Fruit fly (Drosophila melanogaster): ENCODE data around the gene CG44325.
A peak's percentile ranks its signal among the peaks of the same experiment; 100 is the strongest.

The CG44325 gene

DNA sequence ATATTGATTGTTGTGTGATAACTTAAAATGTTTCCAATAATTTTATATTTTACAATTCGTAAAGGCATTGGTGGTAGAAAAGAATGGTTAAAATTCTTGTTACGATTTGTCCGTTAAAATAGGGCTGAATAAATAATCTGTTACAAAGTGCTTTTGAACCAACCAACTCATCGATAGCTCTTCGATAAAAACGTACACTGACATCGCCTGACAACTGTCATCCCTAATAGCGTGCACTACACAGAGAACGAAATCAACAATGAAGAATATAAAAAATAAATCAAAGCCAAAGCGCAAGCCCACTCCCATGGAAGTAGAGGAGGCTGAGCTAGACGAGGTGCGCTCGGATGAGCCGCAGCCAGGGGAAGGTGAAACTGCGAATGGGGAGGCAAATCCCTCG, 7.4 kb upstream of the CG44325 start, which contains the start of gene CG32708 (continued):
- TF ChIP-seq Eip74EF (GFP tag; optimal IDR thresholded peaks at IDR 0.05) = no peak
- no peak for TF ChIP-seq oc (tag; optimal IDR thresholded peaks at IDR 0.05)
- TF ChIP-seq CG34376 (GFP tag; optimal IDR thresholded peaks at IDR 0.05) = no peak
- TF ChIP-seq Kr (GFP tag; optimal IDR thresholded peaks at IDR 0.05) = no peak
- TF ChIP-seq abd-A (tag; optimal IDR thresholded peaks at IDR 0.05) = no peak
- TF ChIP-seq CG15696 (tag; optimal IDR thresholded peaks at IDR 0.05) = no peak
- no peak for TF ChIP-seq Ptx1 (GFP tag; IDR thresholded peaks at IDR 0.05)
- TF ChIP-seq CG1603 (tag; optimal IDR thresholded peaks at IDR 0.05) = no peak
- TF ChIP-seq CG16863 (GFP tag; optimal IDR thresholded peaks at IDR 0.05) = no peak
- no peak for TF ChIP-seq chif (GFP tag; optimal IDR thresholded peaks at IDR 0.05)
- no peak for TF ChIP-seq Trl (optimal IDR thresholded peaks at IDR 0.05)
- no peak for TF ChIP-seq Trl (GFP tag; optimal IDR thresholded peaks at IDR 0.05)
- TF ChIP-seq Gsc (GFP tag; IDR thresholded peaks at IDR 0.05) = no peak
- no peak for TF ChIP-seq CG12236 (GFP tag; optimal IDR thresholded peaks at IDR 0.05)
- no peak for TF ChIP-seq Hr78 (GFP tag; optimal IDR thresholded peaks at IDR 0.05)
- no peak for TF ChIP-seq jing (GFP tag; optimal IDR thresholded peaks at IDR 0.05)
- no peak for TF ChIP-seq CG31224 (GFP tag; IDR thresholded peaks at IDR 0.05)
- TF ChIP-seq cad (GFP tag; optimal IDR thresholded peaks at IDR 0.05) = no peak
- no peak for TF ChIP-seq NK7.1 (GFP tag; optimal IDR thresholded peaks at IDR 0.05)
- TF ChIP-seq Blimp-1 (GFP tag; optimal IDR thresholded peaks at IDR 0.05) = no peak
- no peak for TF ChIP-seq crp (GFP tag; optimal IDR thresholded peaks at IDR 0.05)
- no peak for TF ChIP-seq CG17612 (GFP tag; IDR thresholded peaks at IDR 0.05)
- TF ChIP-seq CG4328 (GFP tag; optimal IDR thresholded peaks at IDR 0.05) = no peak
- TF ChIP-seq org-1 (GFP tag; optimal IDR thresholded peaks at IDR 0.05) = no peak
- TF ChIP-seq hb (GFP tag; IDR thresholded peaks at IDR 0.05; ENCODE audit: partially characterized antibody) = peak; percentile 58; the same call in 2 of the 3 replicates
- no peak for TF ChIP-seq tap (tag; optimal IDR thresholded peaks at IDR 0.05)
- no peak for TF ChIP-seq Xbp1 (GFP tag; optimal IDR thresholded peaks at IDR 0.05)
- no peak for TF ChIP-seq CG4854 (GFP tag; optimal IDR thresholded peaks at IDR 0.05)
- no peak for TF ChIP-seq CG3995 (GFP tag; optimal IDR thresholded peaks at IDR 0.05)
- TF ChIP-seq CG5953 (GFP tag; IDR thresholded peaks at IDR 0.05) = no peak
- TF ChIP-seq Asciz (GFP tag; optimal IDR thresholded peaks at IDR 0.05) = no peak
- peak; percentile 83 for TF ChIP-seq CG13287 (GFP tag; IDR thresholded peaks at IDR 0.05; ENCODE audit: partially characterized antibody)
- no peak for TF ChIP-seq CG17361 (GFP tag; IDR thresholded peaks at IDR 0.05)
- no peak for TF ChIP-seq Deaf1 (tag; optimal IDR thresholded peaks at IDR 0.05)
- no peak for TF ChIP-seq Spps (tag; optimal IDR thresholded peaks at IDR 0.05)
- no peak for TF ChIP-seq Doc2 (GFP tag; IDR thresholded peaks at IDR 0.05)
- no peak for TF ChIP-seq HmgD (GFP tag; optimal IDR thresholded peaks at IDR 0.05)
- TF ChIP-seq CG8944 (GFP tag; optimal IDR thresholded peaks at IDR 0.05) = no peak
- no peak for TF ChIP-seq phol (tag; optimal IDR thresholded peaks at IDR 0.05)

DNA sequence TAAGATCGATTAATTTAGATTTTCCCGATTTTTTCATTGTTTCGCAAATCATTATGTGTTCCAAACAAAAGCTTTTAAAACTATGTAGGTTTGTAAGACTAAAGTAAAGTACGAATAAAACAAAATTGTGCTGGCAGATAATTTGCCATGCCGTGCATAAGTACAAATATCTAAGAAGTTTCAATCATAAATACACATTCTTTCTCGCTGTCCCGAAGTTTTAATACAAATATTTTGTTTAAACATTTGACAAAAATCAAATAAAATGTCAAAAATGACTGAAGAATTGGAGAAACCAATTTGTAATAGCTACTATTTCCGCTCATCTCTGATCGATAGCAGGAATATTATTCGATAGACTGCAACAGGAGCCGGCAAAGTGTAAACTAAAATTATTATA, 4.3 kb upstream of the CG44325 start, which contains the start of gene APC4:
APC4 (plus strand) TSS at position 332 of the 400 bp plus-strand sequence.
- TF ChIP-seq Taf1 (GFP tag; IDR thresholded peaks at IDR 0.05) (no peak), HHEX (GFP tag; optimal IDR thresholded peaks at IDR 0.05) (no peak), CG1603 (tag; optimal IDR thresholded peaks at IDR 0.05) (no peak), CG43689 (GFP tag; IDR thresholded peaks at IDR 0.05) (no peak), ind (GFP tag; optimal IDR thresholded peaks at IDR 0.05) (peak; percentile 32), odd (GFP tag; optimal IDR thresholded peaks at IDR 0.05) (peak; percentile 14), CoRest (tag; optimal IDR thresholded peaks at IDR 0.05) (peak; percentile 66), CG8290 (GFP tag; optimal IDR thresholded peaks at IDR 0.05) (peak; percentile 17), CG8290 (tag; optimal IDR thresholded peaks at IDR 0.05) (no peak), CG11247 (GFP tag; IDR thresholded peaks at IDR 0.05) (no peak), CG17361 (GFP tag; IDR thresholded peaks at IDR 0.05) (peak; percentile 68), CG15696 (tag; optimal IDR thresholded peaks at IDR 0.05) (peak; percentile 29), Nf-YC (tag; optimal IDR thresholded peaks at IDR 0.05) (peak; percentile 42), zfh2 (GFP tag; optimal IDR thresholded peaks at IDR 0.05) (peak; percentile 36), jing (GFP tag; optimal IDR thresholded peaks at IDR 0.05) (no peak), CG14667 (GFP tag; IDR thresholded peaks at IDR 0.05) (no peak), CG1233 (GFP tag; optimal IDR thresholded peaks at IDR 0.05) (peak; percentile 14), CG10543 (GFP tag; optimal IDR thresholded peaks at IDR 0.05) (peak; percentile 26)

Measured in whole organism, embryonic.